Fruit fly (Drosophila melanogaster) S2 (cell line): Measurements from ENCODE around the gene CG31798.

Source experiments
- CG8478 ChIP-seq: fragments of >200 bp; optimal IDR thresholded peaks from 2 replicates; lab custom pipeline; 2018
- CTCF ChIP-seq, 2 experiments: fragments of >200 bp; optimal IDR thresholded peaks; 2 replicates each; lab custom pipeline; 2018

The CG31798 gene

DNA sequence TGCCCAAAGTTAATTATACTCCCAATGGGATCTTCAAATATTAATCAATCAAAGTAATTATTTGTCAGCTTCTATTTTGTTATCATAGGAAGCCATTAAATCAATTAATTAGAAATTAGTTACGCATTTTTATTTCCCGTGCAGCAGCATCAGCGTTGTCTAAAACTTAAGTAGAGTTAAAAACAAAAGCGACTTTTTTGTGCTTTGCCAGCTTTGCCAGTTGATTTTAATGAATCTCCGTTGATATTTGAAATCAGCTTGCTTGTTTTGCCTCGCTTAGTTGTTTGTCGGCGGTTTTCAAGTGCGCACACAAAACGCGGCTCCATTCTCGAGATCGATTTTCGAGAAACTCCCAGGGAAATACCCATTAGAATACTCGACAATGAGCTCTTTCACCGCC, 13.3 kb upstream of the CG31798 start, which contains the start of gene CG17350:
Gene CG17350 (plus strand): TSS at position 301 of the 400 bp plus-strand sequence.
- TF ChIP-seq CTCF (optimal IDR thresholded peaks at IDR 0.05; lab: Kevin White, UChicago) = no peak

DNA sequence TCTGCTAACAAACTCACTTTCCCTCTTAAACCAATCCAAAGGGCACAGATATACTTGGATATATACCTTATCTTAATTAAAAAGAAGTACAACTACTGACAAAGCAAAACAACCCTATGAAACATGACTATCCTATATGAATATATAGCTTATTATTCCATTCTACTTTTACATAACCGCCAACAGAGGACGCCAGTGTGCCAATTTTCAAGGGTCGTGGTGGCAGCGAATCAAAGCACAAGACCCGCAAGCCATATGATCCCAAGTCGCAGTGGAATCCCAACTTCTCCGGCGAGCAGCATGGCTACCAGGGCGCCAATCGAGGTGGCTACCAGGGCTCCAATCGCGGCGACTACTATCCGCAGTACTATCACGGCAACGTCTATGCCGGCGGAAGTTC, 11.6 kb upstream of the CG31798 start:
- TF ChIP-seq CTCF (optimal IDR thresholded peaks at IDR 0.05; lab: Kevin White, UChicago) (peak; percentile 59 to 67), CG8478 (lab: Kevin White, UChicago) (no peak)

DNA sequence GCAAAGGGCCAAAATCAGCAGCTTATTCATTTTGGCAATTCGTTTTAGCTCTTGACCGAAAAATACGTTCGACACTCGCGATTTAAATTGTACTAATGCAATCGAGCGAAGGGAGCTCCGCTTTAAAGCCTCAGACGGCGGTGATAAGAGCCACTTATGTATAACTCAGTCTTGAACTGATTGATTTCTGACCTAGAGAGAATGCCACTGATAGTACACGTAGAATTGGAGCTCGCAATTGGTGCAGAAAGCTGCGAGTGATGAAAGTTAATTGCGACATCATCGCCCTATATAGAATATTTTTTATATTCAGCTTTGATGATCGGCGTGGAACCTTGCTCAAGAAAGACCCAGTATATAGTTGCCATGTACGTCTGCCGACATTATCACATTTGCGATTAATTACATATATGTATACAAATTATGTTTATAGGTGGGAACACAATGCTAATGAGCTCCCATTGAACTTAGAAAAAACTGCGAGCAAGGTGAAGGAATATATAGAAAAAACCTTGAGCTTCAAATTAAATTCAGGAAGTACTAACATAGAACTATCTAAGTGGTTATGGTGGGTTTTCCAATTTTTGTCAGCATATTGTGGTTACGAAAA, 7.7 kb upstream of the CG31798 start, which contains the start of gene fon:
Gene fon (minus strand): TSS at position 100 of the 610 bp plus-strand sequence.
- TF ChIP-seq CG8478 (lab: Kevin White, UChicago) (no peak), CTCF (optimal IDR thresholded peaks at IDR 0.05; lab: Kevin White, UChicago) (no peak)

DNA sequence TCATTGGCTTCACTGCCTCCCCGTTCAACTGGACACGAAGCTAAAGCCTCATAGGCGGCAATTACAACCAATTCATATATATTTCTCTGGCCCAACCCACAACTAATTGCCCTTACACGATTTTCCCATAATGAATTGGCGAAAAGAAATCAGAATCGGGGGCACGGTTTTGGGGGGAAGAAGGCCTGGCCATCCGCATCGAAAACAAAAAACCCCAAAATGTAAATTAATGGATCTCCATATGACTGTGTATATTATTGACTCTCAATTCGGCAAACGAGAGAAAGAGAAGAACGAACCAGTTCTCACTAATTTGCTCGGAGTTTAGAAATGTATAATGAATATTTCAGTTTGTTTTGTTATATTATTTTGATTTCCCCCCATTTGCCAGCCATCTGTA, 5.0 kb upstream of the CG31798 start:
- no peak for TF ChIP-seq CG8478 (lab: Kevin White, UChicago)
- no peak for TF ChIP-seq CTCF (optimal IDR thresholded peaks at IDR 0.05; lab: Kevin White, UChicago)

DNA sequence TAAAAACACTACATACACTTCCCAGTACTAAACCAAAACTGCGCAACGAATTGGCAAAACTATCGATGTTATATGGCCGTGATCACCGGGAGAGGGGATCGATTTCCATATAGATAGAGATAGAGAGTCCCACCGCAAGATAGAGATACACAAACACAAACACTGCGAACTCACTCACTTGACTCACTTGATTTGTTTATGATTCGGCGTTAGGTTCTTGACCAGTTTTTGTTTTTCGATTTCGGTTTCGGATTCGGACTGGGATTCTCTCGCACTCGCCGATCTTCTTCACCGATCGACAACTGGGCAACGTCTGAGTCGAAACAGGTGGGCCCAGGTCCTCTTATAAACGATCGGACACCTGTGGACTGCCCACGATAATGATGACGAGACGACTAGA, 4.2 kb upstream of the CG31798 start, which contains the start of gene CG17549:
Gene CG17549 (minus strand): TSS at position 327 of the 400 bp plus-strand sequence.
- no peak for TF ChIP-seq CTCF (optimal IDR thresholded peaks at IDR 0.05; lab: Kevin White, UChicago)
- TF ChIP-seq CG8478 (lab: Kevin White, UChicago) = no peak

DNA sequence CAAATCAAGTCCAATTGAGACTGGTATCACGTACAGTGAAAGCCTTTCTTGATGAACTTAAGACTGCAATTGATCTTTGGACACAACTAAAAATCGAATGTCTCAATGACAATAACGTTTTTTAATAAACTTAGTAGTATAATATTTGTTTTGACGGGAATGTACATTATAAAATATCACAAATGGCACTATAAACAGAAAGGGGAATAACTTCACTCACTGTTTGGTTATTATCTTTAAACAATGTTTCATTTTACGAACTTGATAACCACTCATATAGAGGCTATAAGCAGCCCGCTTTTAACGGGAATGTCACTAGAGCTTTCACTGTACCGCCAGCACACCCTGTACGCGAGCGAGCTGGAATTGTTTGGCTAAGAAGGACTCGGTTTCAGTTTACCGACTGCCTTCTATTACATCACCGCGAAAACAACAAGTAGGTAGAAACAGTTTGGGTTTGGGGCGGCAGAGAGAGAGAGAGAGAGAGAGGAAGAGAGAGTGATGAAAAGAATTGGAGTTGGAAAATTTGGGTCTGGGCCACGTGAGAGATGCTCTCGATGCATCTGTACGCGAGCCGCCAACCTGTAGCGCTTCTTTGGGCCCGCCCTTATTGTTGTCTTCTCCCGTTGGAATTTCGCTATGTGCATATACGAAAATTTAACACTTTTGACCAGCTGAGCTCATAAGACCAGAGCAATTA, 3.8 kb downstream of the CG31798 start:
- TF ChIP-seq CTCF (optimal IDR thresholded peaks at IDR 0.05; lab: Kevin White, UChicago) = no peak
- TF ChIP-seq CG8478 (lab: Kevin White, UChicago) = no peak

DNA sequence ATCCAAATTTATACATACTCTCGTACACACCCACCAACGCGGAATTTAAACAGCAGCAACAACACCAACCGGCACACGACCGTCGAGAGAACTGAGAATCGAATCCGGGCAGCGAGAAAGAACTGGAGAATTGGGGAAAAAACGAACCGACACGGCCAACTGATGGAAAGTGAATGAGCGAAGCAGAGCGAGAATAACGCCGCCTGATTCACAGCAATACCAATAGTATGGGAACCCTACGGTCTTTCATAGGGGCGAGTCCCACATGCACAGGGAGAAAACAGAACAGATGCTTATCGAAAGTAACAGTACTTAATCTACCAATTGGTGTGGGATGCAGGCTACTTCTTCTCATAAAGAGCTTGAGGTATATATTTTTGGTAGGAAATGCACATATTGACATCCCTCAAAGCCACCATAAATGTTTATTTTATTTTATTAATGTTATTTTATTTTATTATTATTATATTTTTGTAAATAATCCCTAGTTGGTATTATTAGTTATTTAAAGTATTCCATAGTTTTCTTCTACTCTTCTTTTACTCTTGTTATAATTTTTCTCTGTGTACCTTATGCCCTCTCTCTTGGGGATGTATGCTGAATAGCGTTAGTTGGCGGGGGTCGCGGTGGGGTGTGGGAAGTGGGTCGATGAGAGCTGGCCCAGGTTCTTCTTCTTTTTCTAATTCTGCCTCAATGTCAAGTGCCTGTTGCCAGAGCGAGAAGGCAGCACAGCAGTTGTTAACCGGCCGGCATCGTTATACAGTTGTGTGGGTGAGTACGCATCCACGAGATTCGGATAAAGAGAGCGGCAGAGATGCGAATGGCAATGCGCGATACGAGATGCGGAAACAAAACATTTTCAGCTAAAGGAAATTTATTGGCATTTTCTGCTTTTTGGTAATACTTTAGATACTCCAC, 4.6 kb downstream of the CG31798 start, which contains the start of gene CG17544:
Gene CG17544 (minus strand): TSS at position 177 of the 918 bp plus-strand sequence.
- TF ChIP-seq CTCF (optimal IDR thresholded peaks at IDR 0.05; lab: Kevin White, UChicago) = no peak
- TF ChIP-seq CG8478 (lab: Kevin White, UChicago) = no peak

DNA sequence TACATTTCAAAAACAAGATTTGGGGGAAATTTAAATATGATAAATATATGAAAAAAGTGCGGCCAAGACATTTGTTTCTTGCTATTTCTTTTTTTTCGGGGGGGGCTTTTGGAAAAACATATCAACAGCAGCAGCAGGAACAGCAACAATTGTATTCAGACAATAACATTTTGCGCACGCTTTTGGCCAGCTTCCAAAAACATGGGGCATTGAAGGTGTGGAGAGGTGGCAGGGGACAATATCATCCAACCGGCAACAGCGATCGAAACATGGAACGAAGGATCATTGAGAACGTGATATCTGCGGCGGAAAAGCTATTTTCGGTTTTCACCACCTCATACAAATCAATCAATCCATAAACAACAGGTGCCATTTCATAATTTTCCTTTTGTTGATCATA, 8.0 kb downstream of the CG31798 start:
- no peak for TF ChIP-seq CG8478 (lab: Kevin White, UChicago)
- TF ChIP-seq CTCF (optimal IDR thresholded peaks at IDR 0.05; lab: Kevin White, UChicago) = no peak

DNA sequence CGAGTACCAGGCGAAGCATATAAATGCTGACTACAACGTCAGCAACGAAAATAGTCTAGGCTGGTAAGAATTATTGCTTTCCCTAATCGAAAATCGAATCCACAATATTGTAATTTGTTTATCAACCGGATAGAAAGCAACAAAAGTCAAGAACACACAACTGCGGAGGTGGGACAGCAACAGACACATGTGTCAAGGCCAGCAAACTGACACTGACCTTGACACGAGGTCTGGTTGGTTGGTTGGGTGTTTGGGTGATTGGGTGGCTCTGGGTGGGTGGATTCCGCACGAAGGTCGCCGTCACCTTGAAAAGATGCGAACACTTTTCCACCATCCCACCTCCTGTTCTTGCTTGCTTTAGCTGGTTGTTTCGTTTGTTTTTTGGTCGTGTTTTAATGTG, 8.7 kb downstream of the CG31798 start:
- TF ChIP-seq CG8478 (lab: Kevin White, UChicago) = no peak
- TF ChIP-seq CTCF (optimal IDR thresholded peaks at IDR 0.05; lab: Kevin White, UChicago) = no peak

DNA sequence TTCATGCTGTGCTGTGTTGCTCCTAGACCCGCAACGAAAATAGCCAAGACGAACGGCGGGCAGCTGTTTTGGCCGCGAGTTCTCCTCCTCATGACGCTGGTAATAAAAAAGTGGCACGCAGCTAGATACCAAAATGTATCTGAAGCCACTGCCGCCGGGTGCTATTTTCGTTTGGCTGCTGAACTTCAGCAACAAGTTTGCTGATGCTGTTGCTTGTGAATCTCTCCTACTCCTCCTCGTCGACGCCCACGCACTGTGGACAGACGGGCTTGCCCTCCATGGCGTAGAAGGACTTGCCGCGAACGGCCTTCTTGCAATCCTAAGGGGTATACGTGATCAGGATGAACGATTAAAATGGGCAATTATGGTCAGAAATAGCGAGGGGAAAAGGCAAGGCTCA, 9.4 kb downstream of the CG31798 start:
- TF ChIP-seq CTCF (optimal IDR thresholded peaks at IDR 0.05; lab: Kevin White, UChicago) (no peak), CG8478 (lab: Kevin White, UChicago) (no peak)

DNA sequence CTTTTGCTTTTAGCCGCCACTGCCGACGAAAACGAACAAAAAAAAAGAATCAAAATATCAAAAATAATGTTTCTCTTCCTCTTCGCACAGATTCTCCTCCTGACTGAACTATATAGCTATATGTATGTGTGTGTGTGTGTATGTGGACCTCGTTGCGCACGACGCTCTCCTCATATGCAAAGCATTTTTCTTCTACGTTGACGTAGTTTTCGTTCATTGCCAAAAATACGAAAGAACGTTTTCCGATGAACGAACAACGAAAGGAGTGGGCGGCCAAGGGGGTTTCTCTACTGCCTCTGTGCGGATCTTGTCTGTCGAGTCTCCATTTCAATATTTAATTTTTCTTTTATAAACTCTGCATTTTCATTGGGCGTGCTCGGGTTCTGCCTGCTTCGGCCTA, 10.8 kb downstream of the CG31798 start:
- TF ChIP-seq CG8478 (lab: Kevin White, UChicago) (no peak), CTCF (optimal IDR thresholded peaks at IDR 0.05; lab: Kevin White, UChicago) (no peak)

DNA sequence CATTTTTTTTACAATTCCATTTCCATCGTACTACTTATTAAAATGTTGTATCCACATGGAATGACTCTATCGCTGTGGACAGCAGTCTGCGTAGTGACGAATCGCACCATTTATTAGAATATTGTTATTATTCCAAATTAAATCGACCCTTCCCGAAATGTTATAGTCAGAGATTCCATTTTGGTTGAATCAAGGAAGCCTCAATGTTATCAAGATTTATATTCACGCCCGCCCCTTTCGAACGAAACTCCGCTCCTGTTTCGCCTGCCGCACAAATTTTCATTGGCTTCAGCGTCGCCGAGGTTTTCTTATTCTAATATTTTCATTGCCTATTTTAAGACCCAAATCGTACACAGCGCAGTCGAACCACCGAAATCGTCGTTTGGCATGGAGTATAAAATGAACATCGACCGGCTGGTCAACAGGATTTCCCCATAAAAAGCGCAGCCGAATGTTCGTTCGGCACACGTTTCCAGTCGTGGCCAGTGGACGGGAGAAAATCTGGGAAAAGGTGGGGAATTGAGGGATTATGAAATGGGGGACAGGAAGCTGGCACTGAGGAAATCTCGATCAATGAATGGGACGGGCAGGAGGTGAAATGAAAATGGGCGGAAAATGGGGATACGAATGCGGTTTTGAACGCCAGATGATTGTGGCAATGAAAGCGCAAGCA, 11.9 kb downstream of the CG31798 start:
- TF ChIP-seq CG8478 (lab: Kevin White, UChicago) (no peak), CTCF (optimal IDR thresholded peaks at IDR 0.05; lab: Kevin White, UChicago) (no peak)

DNA sequence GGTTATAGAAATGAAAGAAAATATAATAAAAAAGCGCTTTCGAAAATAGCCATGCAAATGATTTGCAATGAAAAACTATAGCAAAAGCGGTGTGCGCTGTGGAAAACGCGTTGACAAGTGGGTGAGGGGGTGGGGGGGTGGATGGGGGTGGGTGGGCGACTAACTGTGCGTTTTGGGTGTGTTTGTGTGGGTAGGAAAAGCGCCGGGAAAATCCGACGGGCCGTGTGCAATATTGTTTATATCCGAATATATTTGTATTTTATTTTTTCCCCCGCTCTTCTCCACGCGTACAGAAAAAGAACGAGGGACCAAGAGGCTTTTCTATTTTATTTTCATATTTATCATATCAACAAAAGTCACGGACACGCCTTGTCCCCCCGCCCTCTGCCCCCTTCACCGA, 12.5 kb downstream of the CG31798 start:
- TF ChIP-seq CG8478 (lab: Kevin White, UChicago) = no peak
- no peak for TF ChIP-seq CTCF (optimal IDR thresholded peaks at IDR 0.05; lab: Kevin White, UChicago)

DNA sequence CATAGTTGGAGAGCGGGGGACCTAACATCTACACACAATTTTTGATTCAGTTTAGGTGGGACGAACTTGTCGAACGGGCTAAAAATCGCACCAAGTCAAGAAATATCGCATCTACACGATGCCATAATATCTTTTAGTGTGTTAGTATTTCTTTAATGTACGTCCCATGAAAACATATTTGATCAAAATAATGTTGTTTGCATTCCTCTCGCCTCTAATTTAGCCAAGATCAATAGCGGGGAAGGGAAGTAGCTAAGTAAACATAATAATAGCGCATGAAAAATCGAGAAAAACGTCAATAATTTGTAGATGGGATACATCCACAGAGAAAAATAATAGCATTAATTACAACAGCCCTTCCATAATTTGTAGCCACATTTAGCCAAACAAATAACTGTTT, 18.0 kb downstream of the CG31798 start:
- no peak for TF ChIP-seq CTCF (optimal IDR thresholded peaks at IDR 0.05; lab: Kevin White, UChicago)
- no peak for TF ChIP-seq CG8478 (lab: Kevin White, UChicago)
